Worm (Caenorhabditis elegans) whole organism, L4/young adult: Measurements from ENCODE around the gene srsx-37.

Experiments used
- dao-5 ChIP-seq: sonication (generic microtip); optimal IDR thresholded peaks from 2 replicates; lab custom pipeline; 2016; ENCODE audit warnings: missing genotype, missing genetic modification characterization, moderate library complexity, missing compliant biosample characterization
- him-1 ChIP-seq: sonication (generic microtip); optimal IDR thresholded peaks from 2 replicates; lab custom pipeline; 2016; ENCODE audit warnings: missing genotype, missing genetic modification reagents, missing genetic modification characterization, missing compliant biosample characterization

DNA sequence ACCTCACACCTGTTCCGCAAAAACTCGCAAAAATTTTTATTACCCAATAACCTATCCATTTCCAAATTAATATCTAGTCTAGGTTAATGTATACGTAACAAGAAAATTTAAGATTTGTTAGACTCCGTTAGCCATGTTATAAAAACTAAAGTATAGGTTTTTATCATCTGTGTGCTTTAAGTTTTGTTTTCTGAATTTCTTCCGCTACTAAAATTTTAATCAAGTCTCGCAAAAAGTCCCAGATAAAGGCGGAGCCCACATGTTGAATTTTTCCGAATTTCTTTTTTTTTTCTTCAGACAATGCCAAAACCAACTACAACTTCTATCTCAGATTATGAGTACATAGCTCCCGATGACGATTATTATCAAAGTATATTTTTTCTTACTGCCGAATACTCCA lies 26.7 kb downstream of the srsx-37 start, which contains the start of gene srw-13:
- no peak for TF ChIP-seq him-1 (tag; lab: Kevin White, UChicago)
- TF ChIP-seq dao-5 (tag; lab: Kevin White, UChicago) = no peak
